Fruit fly (Drosophila melanogaster) whole organism, prepupa: ENCODE results near the gene CG13921.
A peak's percentile ranks its signal among the peaks of the same experiment; 100 is the strongest.

Source experiments
- CG32006 ChIP-seq: fragments of 200-800 bp; sonication (Bioruptor generic); optimal IDR thresholded peaks from 3 replicates; lab custom pipeline; 2017; ENCODE audit warnings: missing biosample characterization, mild to moderate bottlenecking, missing genetic modification characterization
- CG8119 ChIP-seq: fragments of 200-800 bp; sonication (Bioruptor generic); IDR thresholded peaks from 3 replicates; pipeline ENCODE4 v1.3.6; 2022; ENCODE audit warnings: missing biosample characterization, missing genetic modification characterization
- Eip78C ChIP-seq: fragments of 200-800 bp; sonication (Bioruptor generic); peaks from one replicate; lab custom pipeline; 2016; ENCODE audit warnings: missing biosample characterization, missing genetic modification characterization
- Hr39 ChIP-seq: fragments of 200-800 bp; sonication (Bioruptor generic); optimal IDR thresholded peaks from 2 replicates; lab custom pipeline; 2016; ENCODE audit warnings: missing biosample characterization, missing genetic modification characterization
- Met ChIP-seq: fragments of 200-800 bp; sonication (Bioruptor generic); optimal IDR thresholded peaks from 3 replicates; lab custom pipeline; 2016; ENCODE audit warnings: missing biosample characterization, missing genetic modification characterization
- OdsH ChIP-seq: fragments of 200-800 bp; sonication (Bioruptor generic); optimal IDR thresholded peaks from 3 replicates; lab custom pipeline; 2016; ENCODE audit warnings: missing biosample characterization, missing genetic modification characterization
- Sox14 ChIP-seq: fragments of 200-800 bp; sonication (Bioruptor generic); optimal IDR thresholded peaks from 3 replicates; lab custom pipeline; 2016; ENCODE audit warnings: missing biosample characterization, missing genetic modification characterization
- achi ChIP-seq: fragments of 200-800 bp; sonication (Bioruptor generic); optimal IDR thresholded peaks from 3 replicates; lab custom pipeline; 2016; ENCODE audit warnings: missing biosample characterization, missing genetic modification characterization
- acj6 ChIP-seq: fragments of 200-800 bp; sonication (Bioruptor generic); optimal IDR thresholded peaks from 3 replicates; lab custom pipeline; 2016; ENCODE audit warnings: missing biosample characterization, missing genetic modification characterization
- cyc ChIP-seq: fragments of 200-800 bp; sonication (Bioruptor generic); optimal IDR thresholded peaks from 3 replicates; lab custom pipeline; 2016; ENCODE audit warnings: missing biosample characterization, missing genetic modification characterization
- dac ChIP-seq: fragments of 200-800 bp; sonication (Bioruptor generic); optimal IDR thresholded peaks from 2 replicates; lab custom pipeline; 2017; ENCODE audit warnings: missing biosample characterization, mild to moderate bottlenecking, missing genetic modification characterization
- fd85E ChIP-seq: fragments of 200-800 bp; sonication (Bioruptor generic); optimal IDR thresholded peaks from 3 replicates; lab custom pipeline; 2016; ENCODE audit warnings: missing biosample characterization, missing genetic modification characterization

DNA sequence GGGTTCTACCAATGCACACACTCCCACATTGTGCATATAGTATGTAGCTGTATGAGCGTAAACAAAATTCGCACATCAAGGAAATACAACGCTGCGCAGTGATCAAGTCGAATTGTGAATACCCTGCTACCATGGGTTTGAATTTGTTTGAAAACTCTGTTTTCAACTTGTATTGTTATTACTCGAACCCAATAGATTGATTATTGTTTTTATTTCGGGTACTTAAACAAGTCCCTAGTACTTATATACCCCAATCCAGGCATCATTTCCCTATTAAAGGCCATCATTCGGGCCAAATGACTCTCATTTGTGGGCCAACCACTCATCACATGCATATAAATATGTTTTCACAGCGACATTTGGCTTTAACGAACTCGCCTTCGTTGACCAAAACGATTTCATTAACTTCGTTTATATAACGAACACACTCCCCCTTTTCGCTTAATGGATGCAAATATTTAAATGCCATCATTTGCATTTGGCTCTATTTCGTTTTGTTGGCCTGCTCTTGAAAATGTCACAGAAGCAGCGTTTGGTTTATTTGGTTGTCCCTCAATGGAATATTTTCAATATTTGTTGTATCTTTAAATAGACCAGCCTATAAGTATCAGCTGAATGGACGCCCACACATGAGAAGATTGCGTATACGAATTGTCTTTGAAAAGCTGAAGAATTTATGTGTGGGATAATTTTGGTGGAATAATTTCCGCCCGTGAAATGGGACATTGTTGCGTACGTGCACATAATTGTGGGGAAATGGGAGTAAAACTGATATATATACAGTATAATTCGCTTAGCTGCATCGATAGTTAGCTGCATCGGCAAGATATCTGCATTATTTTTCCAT is 6.4 kb upstream of the CG13921 start:
- peak; percentile 63 for TF ChIP-seq CG32006 (GFP tag; lab: Kevin White, UChicago)
- no peak for TF ChIP-seq cyc
- peak; percentile 67 for TF ChIP-seq CG8119 (GFP tag; lab: Robert Waterston, UW)
- peak; percentile 80 for TF ChIP-seq Hr39 (GFP tag; lab: Kevin White, UChicago)
- TF ChIP-seq Sox14 (GFP tag; lab: Kevin White, UChicago), result peak; percentile 54
- TF ChIP-seq achi, result no peak
- TF ChIP-seq Eip78C (GFP tag; lab: Kevin White, UChicago), result peak; percentile 88
- TF ChIP-seq OdsH (GFP tag; lab: Kevin White, UChicago), result peak; percentile 69
- peak; percentile 65 for TF ChIP-seq Met (GFP tag; lab: Kevin White, UChicago)
- peak; percentile 45 for TF ChIP-seq acj6 (GFP tag; lab: Kevin White, UChicago)
- no peak for TF ChIP-seq dac
- TF ChIP-seq fd85E, result no peak
